Worm (Caenorhabditis elegans): ENCODE results near the gene T01B7.13.

Gene T01B7.13

ce11 chrII:8764332-8764731, 49.1 kb downstream of the T01B7.13 start:
- TF ChIP-seq gmeb-1 (tag; optimal IDR thresholded peaks at IDR 0.05) (no peak), sma-9 (GFP tag; optimal IDR thresholded peaks at IDR 0.05) (peak; percentile 3), sma-9 (tag; optimal IDR thresholded peaks at IDR 0.05) (no peak)

- no peak for TF ChIP-seq zag-1 (tag; optimal IDR thresholded peaks at IDR 0.05)
- TF ChIP-seq ztf-4 (tag; optimal IDR thresholded peaks at IDR 0.05), result no peak
- peak; percentile 90 for TF ChIP-seq sma-3 (GFP tag; optimal IDR thresholded peaks at IDR 0.05)
- no peak for TF ChIP-seq unc-55 (GFP tag; optimal IDR thresholded peaks at IDR 0.05)
- TF ChIP-seq ama-1 (optimal IDR thresholded peaks at IDR 0.05), result no peak
- TF ChIP-seq egl-27 (tag; optimal IDR thresholded peaks at IDR 0.05), result no peak
- no peak for TF ChIP-seq nhr-10 (tag; optimal IDR thresholded peaks at IDR 0.05)
- TF ChIP-seq nhr-77 (tag; optimal IDR thresholded peaks at IDR 0.05), result no peak
- TF ChIP-seq peb-1 (tag; optimal IDR thresholded peaks at IDR 0.05), result no peak
- TF ChIP-seq nhr-25 (tag; optimal IDR thresholded peaks at IDR 0.05), result peak; percentile 70
- TF ChIP-seq fos-1 (tag; optimal IDR thresholded peaks at IDR 0.05), result peak; percentile 3
- no peak for TF ChIP-seq lsy-2 (tag; optimal IDR thresholded peaks at IDR 0.05)
- no peak for TF ChIP-seq ceh-82 (tag; optimal IDR thresholded peaks at IDR 0.05)
- no peak for TF ChIP-seq nhr-237 (tag; optimal IDR thresholded peaks at IDR 0.05)
- TF ChIP-seq mab-5 (tag; optimal IDR thresholded peaks at IDR 0.05), result no peak
- no peak for TF ChIP-seq unc-62 (GFP tag; optimal IDR thresholded peaks at IDR 0.05)
- TF ChIP-seq alr-1 (tag; optimal IDR thresholded peaks at IDR 0.05), result no peak
- TF ChIP-seq ZK546.5 (tag; optimal IDR thresholded peaks at IDR 0.05), result no peak
- no peak for TF ChIP-seq nhr-11 (tag; optimal IDR thresholded peaks at IDR 0.05)
- no peak for TF ChIP-seq mbf-1 (tag; optimal IDR thresholded peaks at IDR 0.05)
- TF ChIP-seq snpc-4 (tag; optimal IDR thresholded peaks at IDR 0.05), result no peak
- no peak for TF ChIP-seq ztf-11 (tag; optimal IDR thresholded peaks at IDR 0.05)
- no peak for TF ChIP-seq R02D3.7 (tag; optimal IDR thresholded peaks at IDR 0.05)
- no peak for TF ChIP-seq Y55F3AM.14 (GFP tag; optimal IDR thresholded peaks at IDR 0.05)
- no peak for TF ChIP-seq ztf-1 (GFP tag; conservative IDR thresholded peaks at IDR 0.05)
- TF ChIP-seq mdl-1 (tag; optimal IDR thresholded peaks at IDR 0.05), result peak; percentile 35 to 69
- TF ChIP-seq unc-39 (tag; optimal IDR thresholded peaks at IDR 0.05), result no peak
- no peak for TF ChIP-seq nhr-23 (tag; optimal IDR thresholded peaks at IDR 0.05)
- TF ChIP-seq sma-9 (GFP tag; optimal IDR thresholded peaks at IDR 0.05), result peak; percentile 96
- TF ChIP-seq sma-9 (tag; optimal IDR thresholded peaks at IDR 0.05), result no peak
- no peak for TF ChIP-seq crh-2 (tag; optimal IDR thresholded peaks at IDR 0.05)
- no peak for TF ChIP-seq aly-2 (tag; optimal IDR thresholded peaks at IDR 0.05)
- TF ChIP-seq nhr-21 (tag; optimal IDR thresholded peaks at IDR 0.05), result peak; percentile 31
- TF ChIP-seq nhr-129 (tag; optimal IDR thresholded peaks at IDR 0.05), result peak; percentile 2
- TF ChIP-seq elt-1 (tag; optimal IDR thresholded peaks at IDR 0.05), result no peak
- no peak for TF ChIP-seq skn-1 (tag; optimal IDR thresholded peaks at IDR 0.05)
- peak; percentile 42 for TF ChIP-seq blmp-1 (tag; optimal IDR thresholded peaks at IDR 0.05; ENCODE audit: insufficient read depth)
Observed at ce11 chrII:8765131-8765530, 49.9 kb downstream of the T01B7.13 start.
